Fruit fly (Drosophila melanogaster): ENCODE data around the gene CG17154.

CG17154 gene

dm6 chr3L:12138113-12138899 lies 49.9 kb downstream of the CG17154 start, which contains the start of the genes ND-SGDH and RhoGAP68F (continued):
- TF ChIP-seq CG34406 (GFP tag; optimal IDR thresholded peaks at IDR 0.05) (peak; percentile 63), salr (GFP tag; optimal IDR thresholded peaks at IDR 0.05) (peak in 1 of 2 experiments; percentile 33), CG32006 (GFP tag; optimal IDR thresholded peaks at IDR 0.05) (peak; percentile 67), CG4318 (GFP tag; optimal IDR thresholded peaks at IDR 0.05) (no peak), CG11294 (GFP tag; IDR thresholded peaks at IDR 0.05) (peak; percentile 62; the same call in 1 of the 2 replicates), fd85E (GFP tag; optimal IDR thresholded peaks at IDR 0.05) (no peak), Sox14 (GFP tag; optimal IDR thresholded peaks at IDR 0.05) (peak; percentile 79), net (GFP tag; optimal IDR thresholded peaks at IDR 0.05) (peak; percentile 54), Ets96B (tag; optimal IDR thresholded peaks at IDR 0.05) (peak; percentile 64), CG31627 (GFP tag; optimal IDR thresholded peaks at IDR 0.05) (peak; percentile 84), Hr4 (GFP tag; optimal IDR thresholded peaks at IDR 0.05) (peak; percentile 76), Hr39 (GFP tag; optimal IDR thresholded peaks at IDR 0.05) (peak; percentile 84), CG10631 (GFP tag; optimal IDR thresholded peaks at IDR 0.05) (peak; percentile 80), CG11902 (GFP tag; optimal IDR thresholded peaks at IDR 0.05) (peak; percentile 73), CG8119 (GFP tag; IDR thresholded peaks at IDR 0.05) (peak; percentile 59; the same call in 1 of the 3 replicates), pdm3 (GFP tag; optimal IDR thresholded peaks at IDR 0.05) (peak; percentile 76), fd59A (GFP tag; optimal IDR thresholded peaks at IDR 0.05) (peak; percentile 52), spab (GFP tag; optimal IDR thresholded peaks at IDR 0.05) (peak; percentile 28), vri (GFP tag; optimal IDR thresholded peaks at IDR 0.05) (peak; percentile 18), achi (GFP tag; optimal IDR thresholded peaks at IDR 0.05) (peak; percentile 77), ss (GFP tag; optimal IDR thresholded peaks at IDR 0.05) (peak in 1 of 2 experiments; percentile 66), Eip93F (GFP tag; optimal IDR thresholded peaks at IDR 0.05) (peak; percentile 41), CG6163 (GFP tag; IDR thresholded peaks at IDR 0.05) (0 out of 3 replicates have a peak, but pooled peaks have one; percentile 32), acj6 (GFP tag; optimal IDR thresholded peaks at IDR 0.05) (peak; percentile 76)

Data from whole organism, prepupa.